Worm (Caenorhabditis elegans): ENCODE data around the gene scl-2.

DNA sequence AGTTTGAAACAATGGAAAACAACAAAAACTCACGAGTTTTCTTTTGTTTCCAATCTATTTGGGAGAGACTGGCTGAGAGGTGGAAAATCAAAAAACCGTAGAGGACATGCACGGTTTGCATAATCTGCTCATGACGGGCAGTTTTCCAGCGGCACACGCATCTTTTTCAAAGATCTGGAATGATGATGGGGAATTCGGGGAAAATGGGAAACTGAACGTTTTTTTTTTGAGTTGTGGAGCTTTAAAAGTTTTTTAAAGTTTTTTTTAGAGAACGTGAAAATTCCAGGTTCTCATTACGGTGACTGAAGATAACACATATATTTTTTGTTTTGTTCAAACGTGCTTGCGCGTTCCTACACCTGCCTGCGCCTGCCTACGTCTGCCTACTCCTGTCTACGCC, 19.1 kb downstream of the scl-2 start, which contains the start of gene C39E9.7:
- no peak for TF ChIP-seq snpc-4 (GFP tag; optimal IDR thresholded peaks at IDR 0.05)
- no peak for TF ChIP-seq snpc-4 (tag; optimal IDR thresholded peaks at IDR 0.05)
- no peak for TF ChIP-seq T26A5.8 (tag; optimal IDR thresholded peaks at IDR 0.05)
- TF ChIP-seq efl-1 (GFP tag; optimal IDR thresholded peaks at IDR 0.05) = no peak
- no peak for TF ChIP-seq aptf-3 (GFP tag; IDR thresholded peaks at IDR 0.05)
- no peak for TF ChIP-seq F22D6.2 (tag; optimal IDR thresholded peaks at IDR 0.05)
- TF ChIP-seq B0019.2 (GFP tag; conservative IDR thresholded peaks at IDR 0.05) = no peak
- no peak for TF ChIP-seq nfya-2 (GFP tag; IDR thresholded peaks at IDR 0.05)
- no peak for TF ChIP-seq xnd-1 (tag; optimal IDR thresholded peaks at IDR 0.05)
- no peak for TF ChIP-seq somi-1 (GFP tag; optimal IDR thresholded peaks at IDR 0.05)
- TF ChIP-seq F33H1.4 (GFP tag; IDR thresholded peaks at IDR 0.05) = no peak
- no peak for TF ChIP-seq nfya-1 (tag; optimal IDR thresholded peaks at IDR 0.05; ENCODE audit: borderline replicate concordance, insufficient read depth)
- no peak for TF ChIP-seq unc-130 (GFP tag; optimal IDR thresholded peaks at IDR 0.05)
- TF ChIP-seq Y53F4B.3 (GFP tag; IDR thresholded peaks at IDR 0.05) = no peak
- TF ChIP-seq lag-1 (GFP tag; IDR thresholded peaks at IDR 0.05) = no peak
